Worm (Caenorhabditis elegans): ENCODE results near the gene scl-18.

Gene scl-18

DNA sequence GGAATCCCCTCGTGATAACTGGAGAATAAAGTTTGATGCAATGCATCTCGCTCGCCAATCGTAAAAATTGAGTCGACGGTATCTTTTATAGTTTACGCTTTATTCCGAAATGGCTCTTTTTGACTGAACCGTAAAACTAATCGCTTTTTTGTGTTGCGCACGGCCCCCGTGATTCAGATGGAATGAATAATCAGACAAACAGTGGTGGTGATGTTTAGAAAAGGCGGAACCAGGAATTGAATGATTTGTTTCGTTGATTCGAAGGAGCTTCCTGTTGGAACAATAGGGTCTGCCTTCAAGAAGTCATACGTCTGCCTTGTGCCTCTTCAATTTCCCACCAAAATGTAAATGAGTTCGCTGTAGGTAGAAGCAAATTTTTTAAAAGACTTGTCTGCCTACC, at the start of gene scl-18:
Gene scl-18 (minus strand): TSS at position 101 of the 400 bp plus-strand sequence.
- TF ChIP-seq scrt-1 (GFP tag; IDR thresholded peaks at IDR 0.05) (no peak), ceh-36 (tag; optimal IDR thresholded peaks at IDR 0.05) (no peak), ets-7 (tag; optimal IDR thresholded peaks at IDR 0.05) (no peak), flt-1 (GFP tag; IDR thresholded peaks at IDR 0.05) (no peak), hmbx-1 (tag; optimal IDR thresholded peaks at IDR 0.05) (no peak), B0310.2 (tag; optimal IDR thresholded peaks at IDR 0.05) (no peak), F13C5.2 (tag; optimal IDR thresholded peaks at IDR 0.05) (no peak), sea-1 (GFP tag; conservative IDR thresholded peaks at IDR 0.05) (no peak), tbx-37 (GFP tag; conservative IDR thresholded peaks at IDR 0.05) (no peak), ama-1 (optimal IDR thresholded peaks at IDR 0.05) (no peak), hnd-1 (tag; optimal IDR thresholded peaks at IDR 0.05) (no peak), ceh-13 (GFP tag; optimal IDR thresholded peaks at IDR 0.05) (no peak), tra-4 (tag; optimal IDR thresholded peaks at IDR 0.05) (no peak), aly-1 (tag; optimal IDR thresholded peaks at IDR 0.05) (no peak)

DNA sequence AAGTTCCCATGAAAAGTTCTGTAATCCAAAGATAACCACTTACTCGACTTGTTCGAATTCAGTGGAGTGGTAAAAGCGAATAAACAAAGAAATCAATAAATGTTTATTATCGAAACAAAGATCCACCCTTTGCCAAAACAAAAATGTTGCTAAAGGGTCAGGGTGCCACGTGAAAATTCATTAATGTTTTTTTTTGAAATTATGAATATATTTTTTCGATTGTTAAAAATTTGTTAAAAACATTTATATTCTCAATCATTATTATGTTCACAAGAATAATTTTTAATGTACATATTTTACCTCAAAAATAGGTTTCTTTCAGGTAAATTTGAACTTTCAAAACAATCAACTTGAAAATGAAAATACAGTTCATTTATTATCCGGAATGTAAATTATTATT, 48.8 kb upstream of the scl-18 start, which contains the start of gene H01G02.4:
Gene H01G02.4 (minus strand): TSS at position 101 of the 400 bp plus-strand sequence.
- TF ChIP-seq aly-1 (tag; optimal IDR thresholded peaks at IDR 0.05), result no peak
- no peak for TF ChIP-seq hmg-4 (GFP tag; optimal IDR thresholded peaks at IDR 0.05)
- no peak for TF ChIP-seq tbx-37 (GFP tag; conservative IDR thresholded peaks at IDR 0.05)
- TF ChIP-seq F13C5.2 (tag; optimal IDR thresholded peaks at IDR 0.05), result no peak
- no peak for TF ChIP-seq sea-1 (GFP tag; conservative IDR thresholded peaks at IDR 0.05)
- TF ChIP-seq tra-4 (tag; optimal IDR thresholded peaks at IDR 0.05), result no peak
- no peak for TF ChIP-seq hmbx-1 (tag; optimal IDR thresholded peaks at IDR 0.05)
- no peak for TF ChIP-seq ceh-13 (GFP tag; optimal IDR thresholded peaks at IDR 0.05)
- TF ChIP-seq flt-1 (GFP tag; IDR thresholded peaks at IDR 0.05), result no peak
- TF ChIP-seq hnd-1 (tag; optimal IDR thresholded peaks at IDR 0.05), result no peak
- no peak for TF ChIP-seq pes-1 (GFP tag; IDR thresholded peaks at IDR 0.05)
- TF ChIP-seq B0310.2 (tag; optimal IDR thresholded peaks at IDR 0.05), result no peak
- no peak for TF ChIP-seq ama-1 (optimal IDR thresholded peaks at IDR 0.05)
- TF ChIP-seq ets-7 (tag; optimal IDR thresholded peaks at IDR 0.05), result no peak
- no peak for TF ChIP-seq tbx-11 (GFP tag; IDR thresholded peaks at IDR 0.05)

ce11 chrIV:11801078-11801477, 46.9 kb upstream of the scl-18 start, which contains the start of gene dyf-18:
dyf-18 (minus strand) TSS chrIV:11801178.
- no peak for TF ChIP-seq ets-7 (tag; optimal IDR thresholded peaks at IDR 0.05)
- TF ChIP-seq scrt-1 (GFP tag; IDR thresholded peaks at IDR 0.05), result no peak
- no peak for TF ChIP-seq tra-4 (tag; optimal IDR thresholded peaks at IDR 0.05)
- no peak for TF ChIP-seq ama-1 (optimal IDR thresholded peaks at IDR 0.05)
- no peak for TF ChIP-seq sea-1 (GFP tag; conservative IDR thresholded peaks at IDR 0.05)
- TF ChIP-seq B0310.2 (tag; optimal IDR thresholded peaks at IDR 0.05), result no peak
- no peak for TF ChIP-seq hnd-1 (tag; optimal IDR thresholded peaks at IDR 0.05)
- no peak for TF ChIP-seq tbx-37 (GFP tag; conservative IDR thresholded peaks at IDR 0.05)

- no peak for TF ChIP-seq B0310.2 (tag; optimal IDR thresholded peaks at IDR 0.05)
- no peak for TF ChIP-seq tbx-11 (GFP tag; IDR thresholded peaks at IDR 0.05)
Observed at ce11 chrIV:11799240-11799639, 45.0 kb upstream of the scl-18 start.

DNA sequence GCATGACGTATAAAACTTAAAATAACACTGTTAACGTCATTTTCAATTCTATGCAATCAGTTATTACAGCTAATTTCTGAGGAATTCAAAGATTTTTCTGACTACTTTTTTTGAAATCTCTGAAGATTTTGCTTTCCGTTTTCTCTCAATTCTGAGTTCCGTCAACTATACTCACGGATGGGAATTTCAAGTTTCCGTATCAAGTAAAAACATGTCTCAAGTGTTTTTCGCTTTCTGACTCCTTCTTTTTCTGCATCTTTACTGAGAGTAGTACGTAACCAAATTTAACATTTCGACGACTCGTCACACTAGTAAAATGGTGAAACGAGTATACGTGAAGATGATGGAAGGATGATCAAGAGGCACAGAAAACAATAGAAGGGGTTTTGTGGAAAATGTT, 42.6 kb upstream of the scl-18 start:
- TF ChIP-seq tbx-11 (GFP tag; IDR thresholded peaks at IDR 0.05), result no peak
- TF ChIP-seq aly-1 (tag; optimal IDR thresholded peaks at IDR 0.05), result no peak
- TF ChIP-seq F13C5.2 (tag; optimal IDR thresholded peaks at IDR 0.05), result no peak
- TF ChIP-seq scrt-1 (GFP tag; IDR thresholded peaks at IDR 0.05), result no peak

DNA sequence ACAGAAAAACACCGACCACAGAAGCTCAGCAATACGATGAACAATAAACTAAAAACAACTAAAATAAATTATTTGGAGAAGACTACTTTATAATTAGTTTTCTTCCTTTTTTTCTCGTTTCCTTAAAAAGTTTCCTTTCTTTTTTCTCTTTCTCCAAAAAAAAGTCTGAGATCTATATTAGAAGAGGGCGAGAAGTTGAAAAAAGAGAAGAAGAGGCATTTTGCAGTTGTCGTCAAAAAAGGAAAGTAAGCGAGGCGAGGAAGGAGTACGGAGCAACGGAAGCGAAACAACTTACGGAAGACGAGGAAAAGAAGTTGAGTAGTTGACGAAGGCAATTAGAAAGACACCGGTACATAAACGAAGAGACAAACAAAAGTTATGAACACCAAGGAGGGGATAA, 41.7 kb upstream of the scl-18 start:
- TF ChIP-seq hmg-4 (GFP tag; optimal IDR thresholded peaks at IDR 0.05) (no peak), aly-1 (tag; optimal IDR thresholded peaks at IDR 0.05) (no peak), sea-1 (GFP tag; conservative IDR thresholded peaks at IDR 0.05) (no peak), hmbx-1 (tag; optimal IDR thresholded peaks at IDR 0.05) (no peak), ama-1 (optimal IDR thresholded peaks at IDR 0.05) (no peak), ets-7 (tag; optimal IDR thresholded peaks at IDR 0.05) (no peak), F13C5.2 (tag; optimal IDR thresholded peaks at IDR 0.05) (no peak), tra-4 (tag; optimal IDR thresholded peaks at IDR 0.05) (no peak), ceh-36 (tag; optimal IDR thresholded peaks at IDR 0.05) (no peak), hnd-1 (tag; optimal IDR thresholded peaks at IDR 0.05) (no peak), scrt-1 (GFP tag; IDR thresholded peaks at IDR 0.05) (no peak), tbx-11 (GFP tag; IDR thresholded peaks at IDR 0.05) (no peak), tbx-37 (GFP tag; conservative IDR thresholded peaks at IDR 0.05) (no peak), pes-1 (GFP tag; IDR thresholded peaks at IDR 0.05) (no peak), B0310.2 (tag; optimal IDR thresholded peaks at IDR 0.05) (no peak), ceh-13 (GFP tag; optimal IDR thresholded peaks at IDR 0.05) (no peak), flt-1 (GFP tag; IDR thresholded peaks at IDR 0.05) (no peak)

- TF ChIP-seq hmbx-1 (tag; optimal IDR thresholded peaks at IDR 0.05), result no peak
- TF ChIP-seq flt-1 (GFP tag; IDR thresholded peaks at IDR 0.05), result no peak
- no peak for TF ChIP-seq ama-1 (optimal IDR thresholded peaks at IDR 0.05)
- no peak for TF ChIP-seq ets-7 (tag; optimal IDR thresholded peaks at IDR 0.05)
- TF ChIP-seq ceh-13 (GFP tag; optimal IDR thresholded peaks at IDR 0.05), result no peak
- no peak for TF ChIP-seq hmg-4 (GFP tag; optimal IDR thresholded peaks at IDR 0.05)
- no peak for TF ChIP-seq tra-4 (tag; optimal IDR thresholded peaks at IDR 0.05)
- TF ChIP-seq F13C5.2 (tag; optimal IDR thresholded peaks at IDR 0.05), result no peak
- no peak for TF ChIP-seq scrt-1 (GFP tag; IDR thresholded peaks at IDR 0.05)
- TF ChIP-seq hnd-1 (tag; optimal IDR thresholded peaks at IDR 0.05), result no peak
- no peak for TF ChIP-seq pes-1 (GFP tag; IDR thresholded peaks at IDR 0.05)
- TF ChIP-seq B0310.2 (tag; optimal IDR thresholded peaks at IDR 0.05), result no peak
Observed at ce11 chrIV:11793170-11793569, 38.9 kb upstream of the scl-18 start.

DNA sequence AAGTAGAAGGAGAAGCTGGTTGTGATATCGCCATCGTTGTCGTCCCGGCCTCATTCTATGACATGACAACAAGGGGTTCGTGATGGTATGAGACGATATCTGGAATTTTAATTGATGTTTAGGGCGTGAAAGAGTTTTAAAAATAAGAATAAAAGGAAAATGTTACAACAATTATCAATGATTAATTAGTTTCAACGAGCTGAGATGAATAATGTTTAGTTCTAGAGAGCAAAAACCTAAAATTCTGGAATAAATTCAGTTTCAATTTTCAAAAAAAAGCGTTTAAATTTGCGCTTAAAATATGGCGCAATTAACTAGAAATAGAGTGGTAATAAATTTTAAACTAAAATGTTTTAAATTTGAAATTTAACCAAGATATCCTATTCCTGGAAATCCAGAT, 38.3 kb upstream of the scl-18 start, which contains the start of gene H01G02.3:
Gene H01G02.3 (minus strand): TSS at position 101 of the 400 bp plus-strand sequence.
- TF ChIP-seq aly-1 (tag; optimal IDR thresholded peaks at IDR 0.05) (no peak), ets-7 (tag; optimal IDR thresholded peaks at IDR 0.05) (no peak), ceh-13 (GFP tag; optimal IDR thresholded peaks at IDR 0.05) (no peak), flt-1 (GFP tag; IDR thresholded peaks at IDR 0.05) (no peak), tra-4 (tag; optimal IDR thresholded peaks at IDR 0.05) (no peak), tbx-37 (GFP tag; conservative IDR thresholded peaks at IDR 0.05) (no peak), scrt-1 (GFP tag; IDR thresholded peaks at IDR 0.05) (no peak), ceh-36 (tag; optimal IDR thresholded peaks at IDR 0.05) (no peak), F13C5.2 (tag; optimal IDR thresholded peaks at IDR 0.05) (no peak)
